Fruit fly (Drosophila melanogaster) whole organism, pupa: ENCODE results near the gene CG16957.

Experiments
- Snoo ChIP-seq: fragments of 200-800 bp; sonication (Bioruptor generic); optimal IDR thresholded peaks from 3 replicates; lab custom pipeline; 2017; ENCODE audit warnings: missing biosample characterization, mild to moderate bottlenecking, missing genetic modification characterization, inconsistent platforms
- gl ChIP-seq: fragments of 200-800 bp; sonication (Bioruptor generic); optimal IDR thresholded peaks from 2 replicates; lab custom pipeline; 2018; ENCODE audit warnings: missing biosample characterization, mild to moderate bottlenecking, missing genetic modification characterization

dm6 chr2L:13349237-13349902, 46.6 kb downstream of the CG16957 start:
- TF ChIP-seq Snoo (tag; lab: Kevin White, UChicago) (no peak), gl (tag; lab: Kevin White, UChicago) (no peak)
